Worm (Caenorhabditis elegans): ENCODE results near the gene ZC250.2.

ZC250.2 gene

DNA sequence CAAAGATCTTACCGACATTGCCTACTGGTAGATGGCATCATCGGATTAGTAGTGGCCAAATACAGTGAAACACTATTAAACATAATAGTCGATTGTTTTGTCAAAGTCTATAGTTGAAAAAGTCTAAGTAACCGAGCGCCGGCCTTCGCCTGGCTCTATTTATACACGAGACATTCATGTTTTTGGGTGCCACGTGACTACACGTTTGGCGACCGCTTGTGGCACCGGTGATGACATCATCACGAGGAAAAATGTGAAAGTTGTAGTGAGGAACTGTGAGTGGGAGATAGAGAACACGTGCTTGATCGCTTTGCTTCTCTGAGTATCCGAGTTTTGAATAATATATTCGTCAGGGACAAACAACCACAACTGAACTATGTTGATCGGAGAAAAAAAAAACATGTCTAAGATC is 52.2 kb downstream of the ZC250.2 start:
- TF ChIP-seq elt-2 (tag; optimal IDR thresholded peaks at IDR 0.05) (peak; percentile 47), unc-39 (tag; optimal IDR thresholded peaks at IDR 0.05) (no peak), nhr-77 (tag; optimal IDR thresholded peaks at IDR 0.05) (no peak), zag-1 (tag; optimal IDR thresholded peaks at IDR 0.05) (no peak), nhr-23 (tag; optimal IDR thresholded peaks at IDR 0.05) (peak; percentile 82), ZK546.5 (tag; optimal IDR thresholded peaks at IDR 0.05) (no peak), nhr-12 (tag; optimal IDR thresholded peaks at IDR 0.05) (no peak), ztf-11 (tag; optimal IDR thresholded peaks at IDR 0.05) (no peak), aly-2 (tag; optimal IDR thresholded peaks at IDR 0.05) (no peak), ceh-82 (tag; optimal IDR thresholded peaks at IDR 0.05) (no peak), nhr-237 (tag; optimal IDR thresholded peaks at IDR 0.05) (no peak), elt-1 (tag; optimal IDR thresholded peaks at IDR 0.05) (peak; percentile 42), pqm-1 (tag; optimal IDR thresholded peaks at IDR 0.05) (peak; percentile 67), nfya-1 (tag; optimal IDR thresholded peaks at IDR 0.05; ENCODE audit: insufficient read depth) (peak; percentile 72), ztf-4 (tag; optimal IDR thresholded peaks at IDR 0.05) (peak; percentile 80), fkh-2 (tag; optimal IDR thresholded peaks at IDR 0.05) (no peak), lsy-12 (tag; optimal IDR thresholded peaks at IDR 0.05) (no peak), nhr-11 (tag; optimal IDR thresholded peaks at IDR 0.05) (no peak), nhr-28 (tag; optimal IDR thresholded peaks at IDR 0.05) (no peak), daf-12 (tag; optimal IDR thresholded peaks at IDR 0.05) (no peak), egl-27 (tag; optimal IDR thresholded peaks at IDR 0.05) (no peak), ceh-16 (tag; optimal IDR thresholded peaks at IDR 0.05) (no peak), fos-1 (tag; optimal IDR thresholded peaks at IDR 0.05) (no peak), ceh-9 (tag; optimal IDR thresholded peaks at IDR 0.05) (no peak), jun-1 (tag; optimal IDR thresholded peaks at IDR 0.05) (peak; percentile 86), nhr-43 (tag; optimal IDR thresholded peaks at IDR 0.05; ENCODE audit: poor library complexity, severe bottlenecking) (peak; percentile 93), nhr-67 (tag; optimal IDR thresholded peaks at IDR 0.05) (no peak), pha-4 (tag; optimal IDR thresholded peaks at IDR 0.05) (peak; percentile 84), ama-1 (optimal IDR thresholded peaks at IDR 0.05) (peak; percentile 63), unc-62 (GFP tag; optimal IDR thresholded peaks at IDR 0.05) (no peak), R02D3.7 (tag; optimal IDR thresholded peaks at IDR 0.05) (no peak), lin-39 (tag; optimal IDR thresholded peaks at IDR 0.05) (no peak), lin-15B (tag; optimal IDR thresholded peaks at IDR 0.05) (no peak), egl-5 (tag; optimal IDR thresholded peaks at IDR 0.05) (peak; percentile 70), elt-3 (tag; optimal IDR thresholded peaks at IDR 0.05) (no peak), ceh-28 (tag; optimal IDR thresholded peaks at IDR 0.05) (no peak), sea-2 (GFP tag; optimal IDR thresholded peaks at IDR 0.05) (no peak), skn-1 (tag; optimal IDR thresholded peaks at IDR 0.05) (no peak), fkh-10 (GFP tag; optimal IDR thresholded peaks at IDR 0.05) (no peak), tbx-2 (tag; optimal IDR thresholded peaks at IDR 0.05) (peak; percentile 14), mdl-1 (tag; optimal IDR thresholded peaks at IDR 0.05) (peak; percentile 67), mml-1 (tag; optimal IDR thresholded peaks at IDR 0.05) (peak; percentile 2), nhr-25 (tag; optimal IDR thresholded peaks at IDR 0.05) (peak; percentile 97), eor-1 (tag; optimal IDR thresholded peaks at IDR 0.05) (no peak), snpc-4 (tag; optimal IDR thresholded peaks at IDR 0.05) (no peak), nhr-76 (tag; optimal IDR thresholded peaks at IDR 0.05) (no peak), hmg-11 (tag; optimal IDR thresholded peaks at IDR 0.05) (no peak)
